Fruit fly (Drosophila melanogaster) whole organism, embryonic: ENCODE results near the gene Prx5.

Source experiments
- CG11504 ChIP-seq: fragments of 200-800 bp; sonication (Bioruptor generic); optimal IDR thresholded peaks from 3 replicates; lab custom pipeline; 2019; ENCODE audit warnings: missing biosample characterization, mild to moderate bottlenecking, missing genetic modification characterization, moderate library complexity
- CG12236 ChIP-seq: fragments of 200-800 bp; sonication (Bioruptor generic); optimal IDR thresholded peaks from 2 replicates; lab custom pipeline; 2016; ENCODE audit warnings: missing biosample characterization, missing genetic modification characterization
- CG12769 ChIP-seq: fragments of 200-800 bp; sonication (Bioruptor generic); optimal IDR thresholded peaks from 2 replicates; lab custom pipeline; 2019; ENCODE audit warnings: missing biosample characterization, mild to moderate bottlenecking, missing genetic modification characterization, moderate library complexity
- CG13424 ChIP-seq: fragments of 200-800 bp; sonication (Bioruptor generic); optimal IDR thresholded peaks from 2 replicates; lab custom pipeline; 2019; ENCODE audit warnings: missing biosample characterization, mild to moderate bottlenecking, missing genetic modification characterization, moderate library complexity
- CG15073 ChIP-seq: fragments of 200-800 bp; sonication (Bioruptor generic); optimal IDR thresholded peaks from 2 replicates; lab custom pipeline; 2016; ENCODE audit warnings: missing biosample characterization, missing genetic modification characterization
- CG16779 ChIP-seq: fragments of 200-800 bp; sonication (Bioruptor generic); IDR thresholded peaks from 2 replicates; pipeline ENCODE4 v1.3.6; 2022; ENCODE audit warnings: missing biosample characterization, missing genetic modification characterization
- CG17186 ChIP-seq: fragments of 200-800 bp; sonication (Bioruptor generic); optimal IDR thresholded peaks from 3 replicates; lab custom pipeline; 2017; ENCODE audit warnings: missing biosample characterization, missing genetic modification reagents, missing genetic modification characterization
- CG17568 ChIP-seq: fragments of 200-800 bp; sonication (Bioruptor generic); optimal IDR thresholded peaks from 2 replicates; lab custom pipeline; 2018; ENCODE audit warnings: missing biosample characterization, mild to moderate bottlenecking, missing genetic modification characterization, moderate library complexity
- CG2199 ChIP-seq: fragments of 200-800 bp; sonication (Bioruptor generic); IDR thresholded peaks from 3 replicates; pipeline ENCODE4 v1.3.6; 2022; ENCODE audit warnings: missing biosample characterization, missing genetic modification characterization
- CG30431 ChIP-seq: fragments of 200-800 bp; sonication (Bioruptor generic); optimal IDR thresholded peaks from 2 replicates; lab custom pipeline; 2017; ENCODE audit warnings: missing biosample characterization, missing genetic modification characterization
- CG32532 ChIP-seq: fragments of 200-800 bp; sonication (Bioruptor generic); IDR thresholded peaks from 2 replicates; pipeline ENCODE4 v1.3.6; 2022; ENCODE audit warnings: missing biosample characterization, missing genetic modification characterization
- CG34376 ChIP-seq: fragments of 200-800 bp; sonication (Bioruptor generic); optimal IDR thresholded peaks from 2 replicates; lab custom pipeline; 2018; ENCODE audit warnings: missing biosample characterization, mild to moderate bottlenecking, missing genetic modification characterization
- CG4730 ChIP-seq: fragments of 200-800 bp; sonication (Bioruptor generic); IDR thresholded peaks from 2 replicates; pipeline ENCODE4 v1.3.6; 2022; ENCODE audit warnings: missing biosample characterization, missing genetic modification characterization
- CG7372 ChIP-seq: fragments of 200-800 bp; sonication (Bioruptor generic); IDR thresholded peaks from 2 replicates; pipeline ENCODE4 v1.3.6; 2022; ENCODE audit warnings: missing biosample characterization, missing genetic modification characterization
- Dek ChIP-seq: fragments of 200-800 bp; sonication (Bioruptor generic); optimal IDR thresholded peaks from 3 replicates; lab custom pipeline; 2019; ENCODE audit warnings: missing biosample characterization, mild to moderate bottlenecking, missing genetic modification characterization, moderate library complexity
- Gug ChIP-seq: fragments of 200-800 bp; sonication (Bioruptor generic); IDR thresholded peaks from 4 replicates; pipeline ENCODE4 v1.3.6; 2022; ENCODE audit warnings: missing biosample characterization, missing genetic modification characterization
- HLH3B ChIP-seq: fragments of 200-800 bp; sonication (Bioruptor generic); IDR thresholded peaks from 2 replicates; pipeline ENCODE4 v1.3.6; 2022; ENCODE audit warnings: missing biosample characterization, missing genetic modification characterization
- Hmx ChIP-seq: fragments of 200-800 bp; sonication (Bioruptor generic); optimal IDR thresholded peaks from 2 replicates; lab custom pipeline; 2016; ENCODE audit warnings: missing biosample characterization, missing genetic modification characterization
- Mad ChIP-seq: fragments of 200-800 bp; sonication (Bioruptor generic); optimal IDR thresholded peaks from 2 replicates; lab custom pipeline; 2016; ENCODE audit warnings: missing biosample characterization, missing genetic modification characterization
- Max ChIP-seq: fragments of 200-800 bp; sonication (Bioruptor generic); optimal IDR thresholded peaks from 2 replicates; lab custom pipeline; 2016; ENCODE audit warnings: missing biosample characterization, mild to moderate bottlenecking, missing genetic modification characterization
- Sin3A ChIP-seq: fragments of >200 bp; optimal IDR thresholded peaks from 2 replicates; lab custom pipeline; 2018
- Ssrp ChIP-seq: fragments of 200-800 bp; sonication (Bioruptor generic); optimal IDR thresholded peaks from 2 replicates; lab custom pipeline; 2018; ENCODE audit warnings: missing biosample characterization, mild to moderate bottlenecking, missing genetic modification characterization, moderate library complexity
- Vsx1 ChIP-seq: fragments of 200-800 bp; sonication (Bioruptor generic); optimal IDR thresholded peaks from 2 replicates; lab custom pipeline; 2017; ENCODE audit warnings: missing biosample characterization, mild to moderate bottlenecking, missing genetic modification characterization, missing genetic modification reagents
- abd-A ChIP-seq: fragments of 200-800 bp; sonication (Bioruptor generic); optimal IDR thresholded peaks from 3 replicates; lab custom pipeline; 2019; ENCODE audit warnings: missing biosample characterization, mild to moderate bottlenecking, missing genetic modification characterization, moderate library complexity
- cad ChIP-seq: fragments of >200 bp; optimal IDR thresholded peaks from 2 replicates; lab custom pipeline; 2017; ENCODE audit warnings: missing biosample characterization, missing genetic modification characterization
- cg ChIP-seq: fragments of 200-800 bp; sonication (Bioruptor generic); optimal IDR thresholded peaks from 3 replicates; lab custom pipeline; 2019; ENCODE audit warnings: missing biosample characterization, mild to moderate bottlenecking, missing genetic modification characterization, moderate library complexity
- chif ChIP-seq, 2 experiments: fragments of 200-800 bp; sonication (Bioruptor generic); optimal IDR thresholded peaks; 3 replicates each; lab custom pipeline; 2016; ENCODE audit warnings: missing biosample characterization in 2 of 2, missing genetic modification characterization in 2 of 2
- ci ChIP-seq: fragments of 200-800 bp; sonication (Bioruptor generic); IDR thresholded peaks from 3 replicates; pipeline ENCODE4 v1.3.6; 2022; ENCODE audit warnings: missing biosample characterization, missing genetic modification characterization
- dan ChIP-seq: fragments of 200-800 bp; sonication (Bioruptor generic); IDR thresholded peaks from 2 replicates; pipeline ENCODE4 v1.3.6; 2022; ENCODE audit warnings: missing biosample characterization, missing genetic modification characterization
- danr ChIP-seq: fragments of 200-800 bp; sonication (Bioruptor generic); IDR thresholded peaks from 2 replicates; pipeline ENCODE4 v1.3.6; 2022; ENCODE audit warnings: missing biosample characterization, missing genetic modification characterization
- fd102C ChIP-seq: fragments of 200-800 bp; sonication (Bioruptor generic); optimal IDR thresholded peaks from 2 replicates; lab custom pipeline; 2018; ENCODE audit warnings: missing biosample characterization, mild to moderate bottlenecking, missing genetic modification characterization, moderate library complexity
- gcm ChIP-seq: fragments of 200-800 bp; sonication (Bioruptor generic); optimal IDR thresholded peaks from 2 replicates; lab custom pipeline; 2019; ENCODE audit warnings: missing biosample characterization, mild to moderate bottlenecking, missing genetic modification characterization, moderate library complexity
- gcm2 ChIP-seq: fragments of 200-800 bp; sonication (Bioruptor generic); optimal IDR thresholded peaks from 2 replicates; lab custom pipeline; 2016; ENCODE audit warnings: missing biosample characterization, missing genetic modification characterization
- grau ChIP-seq: fragments of 200-800 bp; optimal IDR thresholded peaks from 3 replicates; lab custom pipeline; 2019; ENCODE audit warnings: missing biosample characterization, mild to moderate bottlenecking, missing genetic modification characterization, moderate library complexity
- ham ChIP-seq: fragments of 200-800 bp; sonication (Bioruptor generic); IDR thresholded peaks from 2 replicates; pipeline ENCODE4 v1.3.6; 2022; ENCODE audit warnings: missing biosample characterization, missing genetic modification characterization
- kah ChIP-seq: fragments of 200-800 bp; sonication (Bioruptor generic); optimal IDR thresholded peaks from 2 replicates; lab custom pipeline; 2018; ENCODE audit warnings: missing biosample characterization, mild to moderate bottlenecking, missing genetic modification characterization
- lab ChIP-seq: fragments of 200-800 bp; sonication (Bioruptor generic); optimal IDR thresholded peaks from 3 replicates; lab custom pipeline; 2017; ENCODE audit warnings: missing biosample characterization, missing genetic modification characterization, mild to moderate bottlenecking, moderate library complexity, missing genetic modification reagents
- lilli ChIP-seq: fragments of 200-800 bp; sonication (Bioruptor generic); optimal IDR thresholded peaks from 3 replicates; lab custom pipeline; 2016; ENCODE audit warnings: missing biosample characterization, missing genetic modification characterization
- maf-S ChIP-seq: fragments of 200-800 bp; sonication (Bioruptor generic); optimal IDR thresholded peaks from 2 replicates; lab custom pipeline; 2016; ENCODE audit warnings: missing biosample characterization, missing genetic modification characterization
- mld ChIP-seq: fragments of 200-800 bp; sonication (Bioruptor generic); IDR thresholded peaks from 3 replicates; pipeline ENCODE4 v1.3.6; 2022; ENCODE audit warnings: missing biosample characterization, missing genetic modification characterization; ENCODE audit not compliant: partially characterized antibody
- odd ChIP-seq: fragments of 200-800 bp; sonication (Bioruptor generic); optimal IDR thresholded peaks from 2 replicates; lab custom pipeline; 2017; ENCODE audit warnings: missing biosample characterization, mild to moderate bottlenecking, missing genetic modification characterization
- phol ChIP-seq: fragments of 200-800 bp; sonication (Bioruptor generic); optimal IDR thresholded peaks from 3 replicates; lab custom pipeline; 2018; ENCODE audit warnings: missing biosample characterization, mild to moderate bottlenecking, missing genetic modification characterization, moderate library complexity
- ro ChIP-seq: fragments of 200-800 bp; sonication (Bioruptor generic); IDR thresholded peaks from 2 replicates; pipeline ENCODE4 v1.3.6; 2022; ENCODE audit warnings: missing biosample characterization, missing genetic modification characterization
- scrt ChIP-seq: fragments of 200-800 bp; sonication (Bioruptor generic); optimal IDR thresholded peaks from 2 replicates; lab custom pipeline; 2018; ENCODE audit warnings: missing biosample characterization, mild to moderate bottlenecking, missing genetic modification characterization, moderate library complexity
- sqz ChIP-seq: fragments of 200-800 bp; sonication (Bioruptor generic); optimal IDR thresholded peaks from 3 replicates; lab custom pipeline; 2018; ENCODE audit warnings: missing biosample characterization, mild to moderate bottlenecking, missing genetic modification characterization
- ssp ChIP-seq: fragments of 200-800 bp; sonication (Bioruptor generic); IDR thresholded peaks from 2 replicates; pipeline ENCODE4 v1.3.6; 2022; ENCODE audit warnings: missing biosample characterization, missing genetic modification characterization
- stc ChIP-seq: fragments of 200-800 bp; sonication (Bioruptor generic); IDR thresholded peaks from 2 replicates; pipeline ENCODE4 v1.3.6; 2022; ENCODE audit warnings: missing biosample characterization, missing genetic modification characterization
- sug ChIP-seq: fragments of 200-800 bp; optimal IDR thresholded peaks from 2 replicates; lab custom pipeline; 2019; ENCODE audit warnings: missing biosample characterization, mild to moderate bottlenecking, missing genetic modification characterization, moderate library complexity
- vvl ChIP-seq: fragments of 200-800 bp; sonication (Bioruptor generic); IDR thresholded peaks from 2 replicates; pipeline ENCODE4 v1.3.6; 2022; ENCODE audit warnings: missing biosample characterization, missing genetic modification characterization
- zfh2 ChIP-seq: fragments of 200-800 bp; sonication (Bioruptor generic); optimal IDR thresholded peaks from 2 replicates; lab custom pipeline; 2016; ENCODE audit warnings: missing biosample characterization, missing genetic modification characterization

Prx5 gene

dm6 chr3R:18121385-18122151, 45.5 kb downstream of the Prx5 start (continued):
- TF ChIP-seq CG12769 (tag; lab: Kevin White, UChicago) (peak; percentile 44), CG11504 (peak; percentile 11), CG34376 (GFP tag; lab: Kevin White, UChicago) (peak; percentile 25), lilli (GFP tag; lab: Kevin White, UChicago) (no peak), stc (no peak), scrt (GFP tag; lab: Kevin White, UChicago) (peak; percentile 99), ro (GFP tag; lab: Robert Waterston, UW) (no peak), Sin3A (lab: Kevin White, UChicago) (no peak), danr (no peak), Vsx1 (GFP tag; lab: Kevin White, UChicago) (no peak), kah (GFP tag; lab: Kevin White, UChicago) (peak; percentile 37), chif (GFP tag; optimal IDR thresholded peaks at IDR 0.05; lab: Kevin White, UChicago) (peak in 1 of 2 experiments; percentile 3), CG12236 (GFP tag; lab: Kevin White, UChicago) (no peak), CG30431 (GFP tag; lab: Kevin White, UChicago) (no peak), Dek (tag; lab: Kevin White, UChicago) (no peak), CG32532 (no peak), mld (GFP tag; lab: Robert Waterston, UW) (no peak), gcm (peak; percentile 68), odd (GFP tag; lab: Kevin White, UChicago) (peak; percentile 39), CG7372 (no peak), HLH3B (GFP tag; lab: Robert Waterston, UW) (peak; percentile 35; the same call in 1 of the 2 replicates), abd-A (peak; percentile 49), sqz (GFP tag; lab: Kevin White, UChicago) (peak; percentile 11), CG2199 (peak; percentile 71; the same call in 2 of the 3 replicates), ci (GFP tag; lab: Robert Waterston, UW) (peak; percentile 42; the same call in 1 of the 3 replicates), cad (GFP tag; lab: Kevin White, UChicago) (peak; percentile 31), Hmx (GFP tag; lab: Kevin White, UChicago) (no peak), zfh2 (GFP tag; lab: Kevin White, UChicago) (no peak), CG17186 (GFP tag; lab: Kevin White, UChicago) (no peak), gcm2 (GFP tag; lab: Kevin White, UChicago) (no peak), CG15073 (no peak), CG13424 (no peak), maf-S (GFP tag; lab: Kevin White, UChicago) (no peak), cg (GFP tag; lab: Kevin White, UChicago) (peak; percentile 97), sug (peak; percentile 59), grau (tag; lab: Kevin White, UChicago) (no peak), vvl (GFP tag; lab: Robert Waterston, UW) (peak; percentile 5; the same call in 1 of the 2 replicates), CG17568 (GFP tag; lab: Kevin White, UChicago) (no peak), fd102C (GFP tag; lab: Kevin White, UChicago) (no peak), Max (GFP tag; lab: Kevin White, UChicago) (no peak), dan (no peak), phol (tag; lab: Kevin White, UChicago) (peak; percentile 5), CG4730 (GFP tag; lab: Robert Waterston, UW) (no peak), Mad (no peak), ssp (GFP tag; lab: Robert Waterston, UW) (no peak), ham (GFP tag; lab: Robert Waterston, UW) (no peak), Ssrp (no peak), lab (GFP tag; lab: Kevin White, UChicago) (peak; percentile 41), CG16779 (GFP tag; lab: Robert Waterston, UW) (0 out of 2 replicates have a peak, but pooled peaks have one; percentile 48), Gug (GFP tag; lab: Robert Waterston, UW) (no peak)
